Worm (Caenorhabditis elegans) whole organism, L4/young adult: Measurements from ENCODE around the gene ZC266.1.

Source experiments
- W03F9.2 ChIP-seq: fragments of 150-350 bp; optimal IDR thresholded peaks from 2 replicates; lab custom pipeline; 2014; ENCODE audit warnings: missing biosample characterization, missing genetic modification characterization
- dao-5 ChIP-seq: sonication (generic microtip); optimal IDR thresholded peaks from 2 replicates; lab custom pipeline; 2016; ENCODE audit warnings: missing genotype, missing genetic modification characterization, moderate library complexity, missing compliant biosample characterization
- him-1 ChIP-seq: sonication (generic microtip); optimal IDR thresholded peaks from 2 replicates; lab custom pipeline; 2016; ENCODE audit warnings: missing genotype, missing genetic modification reagents, missing genetic modification characterization, missing compliant biosample characterization

- TF ChIP-seq W03F9.2 (no peak), him-1 (tag; lab: Kevin White, UChicago) (no peak), dao-5 (tag; lab: Kevin White, UChicago) (no peak)
Observed at ce11 chrV:4720884-4721464, 20.9 kb upstream of the ZC266.1 start.
